Fruit fly (Drosophila melanogaster) whole organism, embryonic: ENCODE data around the gene CG15203.
A peak's percentile ranks its signal among the peaks of the same experiment; 100 is the strongest.

ENCODE experiments used
- Aef1 ChIP-seq: fragments of 200-800 bp; sonication (Bioruptor generic); IDR thresholded peaks from 3 replicates; pipeline ENCODE4 v1.3.6; 2022; ENCODE audit warnings: missing biosample characterization, missing genetic modification characterization
- Atf3 ChIP-seq: fragments of 200-800 bp; sonication (Bioruptor generic); optimal IDR thresholded peaks from 3 replicates; lab custom pipeline; 2016; ENCODE audit warnings: missing biosample characterization, missing genetic modification characterization
- B-H2 ChIP-seq: fragments of 200-800 bp; sonication (Bioruptor generic); optimal IDR thresholded peaks from 2 replicates; lab custom pipeline; 2018; ENCODE audit warnings: missing biosample characterization, mild to moderate bottlenecking, missing genetic modification characterization
- Bteb2 ChIP-seq: fragments of 200-800 bp; sonication (Bioruptor generic); optimal IDR thresholded peaks from 2 replicates; lab custom pipeline; 2016; ENCODE audit warnings: missing biosample characterization, missing genetic modification characterization
- CG10462 ChIP-seq: fragments of 200-800 bp; sonication (Bioruptor generic); optimal IDR thresholded peaks from 2 replicates; lab custom pipeline; 2016; ENCODE audit warnings: missing biosample characterization, missing genetic modification characterization
- CG12071 ChIP-seq: fragments of 200-800 bp; sonication (Bioruptor generic); optimal IDR thresholded peaks from 3 replicates; lab custom pipeline; 2018; ENCODE audit warnings: missing biosample characterization, mild to moderate bottlenecking, missing genetic modification characterization
- CG12391 ChIP-seq: fragments of 200-800 bp; sonication (Bioruptor generic); optimal IDR thresholded peaks from 3 replicates; lab custom pipeline; 2018; ENCODE audit warnings: missing biosample characterization, mild to moderate bottlenecking, missing genetic modification characterization, moderate library complexity
- CG13424 ChIP-seq: fragments of 200-800 bp; sonication (Bioruptor generic); optimal IDR thresholded peaks from 2 replicates; lab custom pipeline; 2019; ENCODE audit warnings: missing biosample characterization, mild to moderate bottlenecking, missing genetic modification characterization, moderate library complexity
- CG14050 ChIP-seq: fragments of 200-800 bp; sonication (Bioruptor generic); IDR thresholded peaks from 3 replicates; pipeline ENCODE4 v1.3.6; 2022; ENCODE audit warnings: missing biosample characterization, missing genetic modification characterization
- CG14710 ChIP-seq: fragments of 200-800 bp; sonication (Bioruptor generic); optimal IDR thresholded peaks from 3 replicates; lab custom pipeline; 2019; ENCODE audit warnings: missing biosample characterization, mild to moderate bottlenecking, missing genetic modification characterization, moderate library complexity
- CG2120 ChIP-seq: fragments of 200-800 bp; sonication (Bioruptor generic); optimal IDR thresholded peaks from 3 replicates; lab custom pipeline; 2016; ENCODE audit warnings: missing biosample characterization, missing genetic modification characterization
- CG2129 ChIP-seq: fragments of 200-800 bp; sonication (Bioruptor generic); IDR thresholded peaks from 2 replicates; pipeline ENCODE4 v1.3.6; 2022; ENCODE audit warnings: missing biosample characterization, missing genetic modification characterization; ENCODE audit not compliant: partially characterized antibody
- CG2678 ChIP-seq: fragments of 200-800 bp; sonication (Bioruptor generic); optimal IDR thresholded peaks from 3 replicates; lab custom pipeline; 2019; ENCODE audit warnings: missing biosample characterization, mild to moderate bottlenecking, missing genetic modification characterization, moderate library complexity
- CG32772 ChIP-seq: fragments of 200-800 bp; sonication (Bioruptor generic); IDR thresholded peaks from 2 replicates; pipeline ENCODE4 v1.3.6; 2022; ENCODE audit warnings: missing biosample characterization, missing genetic modification characterization
- CG3281 ChIP-seq: fragments of 200-800 bp; sonication (Bioruptor generic); optimal IDR thresholded peaks from 3 replicates; lab custom pipeline; 2017; ENCODE audit warnings: missing biosample characterization, mild to moderate bottlenecking, missing genetic modification characterization
- CG33213 ChIP-seq: fragments of 200-800 bp; sonication (Bioruptor generic); optimal IDR thresholded peaks from 3 replicates; lab custom pipeline; 2016; ENCODE audit warnings: missing biosample characterization, missing genetic modification characterization
- CG7556 ChIP-seq: fragments of 200-800 bp; sonication (Bioruptor generic); optimal IDR thresholded peaks from 2 replicates; lab custom pipeline; 2017; ENCODE audit warnings: missing biosample characterization, mild to moderate bottlenecking, missing genetic modification characterization
- CG8359 ChIP-seq: fragments of 200-800 bp; sonication (Bioruptor generic); optimal IDR thresholded peaks from 2 replicates; lab custom pipeline; 2017; ENCODE audit warnings: missing biosample characterization, mild to moderate bottlenecking, missing genetic modification characterization, borderline replicate concordance
- CG8478 ChIP-seq: fragments of >200 bp; optimal IDR thresholded peaks from 2 replicates; lab custom pipeline; 2018
- CG8765 ChIP-seq: fragments of 200-800 bp; sonication (Bioruptor generic); IDR thresholded peaks from 2 replicates; pipeline ENCODE4 v1.3.6; 2022; ENCODE audit warnings: missing biosample characterization, missing genetic modification characterization
- CG8944 ChIP-seq: fragments of 200-800 bp; sonication (Bioruptor generic); optimal IDR thresholded peaks from 3 replicates; lab custom pipeline; 2016; ENCODE audit warnings: missing biosample characterization, missing genetic modification characterization
- CTCF ChIP-seq: fragments of 200-800 bp; sonication (Bioruptor generic); optimal IDR thresholded peaks from 2 replicates; lab custom pipeline; 2017; ENCODE audit warnings: missing biosample characterization, mild to moderate bottlenecking, missing genetic modification characterization, moderate library complexity
- Chrac-16 ChIP-seq: fragments of 200-800 bp; sonication (Bioruptor generic); optimal IDR thresholded peaks from 3 replicates; lab custom pipeline; 2016; ENCODE audit warnings: missing biosample characterization, missing genetic modification characterization
- CrebB ChIP-seq: fragments of 200-800 bp; sonication (Bioruptor generic); optimal IDR thresholded peaks from 3 replicates; lab custom pipeline; 2018; ENCODE audit warnings: missing biosample characterization, mild to moderate bottlenecking, missing genetic modification characterization
- E2f1 ChIP-seq: fragments of 200-800 bp; sonication (Bioruptor generic); IDR thresholded peaks from 2 replicates; pipeline ENCODE4 v1.3.6; 2022; ENCODE audit warnings: missing biosample characterization, missing genetic modification characterization
- Gug ChIP-seq: fragments of 200-800 bp; sonication (Bioruptor generic); IDR thresholded peaks from 4 replicates; pipeline ENCODE4 v1.3.6; 2022; ENCODE audit warnings: missing biosample characterization, missing genetic modification characterization
- Max ChIP-seq: fragments of 200-800 bp; sonication (Bioruptor generic); optimal IDR thresholded peaks from 2 replicates; lab custom pipeline; 2016; ENCODE audit warnings: missing biosample characterization, mild to moderate bottlenecking, missing genetic modification characterization
- Med ChIP-seq: fragments of 200-800 bp; sonication (Bioruptor generic); peaks from one replicate; lab custom pipeline; 2016; ENCODE audit warnings: missing biosample characterization, missing genetic modification characterization, mild to moderate bottlenecking, inconsistent platforms, moderate library complexity
- Meics ChIP-seq: fragments of 200-800 bp; sonication (Bioruptor generic); optimal IDR thresholded peaks from 2 replicates; lab custom pipeline; 2017; ENCODE audit warnings: missing biosample characterization, mild to moderate bottlenecking, missing genetic modification characterization
- NC2β ChIP-seq: fragments of 200-800 bp; sonication (Bioruptor generic); optimal IDR thresholded peaks from 2 replicates; lab custom pipeline; 2016; ENCODE audit warnings: missing biosample characterization, missing genetic modification characterization
- Oli ChIP-seq: fragments of 200-800 bp; sonication (Bioruptor generic); optimal IDR thresholded peaks from 2 replicates; lab custom pipeline; 2018; ENCODE audit warnings: missing biosample characterization, mild to moderate bottlenecking, missing genetic modification characterization, moderate library complexity
- Side ChIP-seq: fragments of 200-800 bp; sonication (Bioruptor generic); optimal IDR thresholded peaks from 2 replicates; lab custom pipeline; 2016; ENCODE audit warnings: missing biosample characterization, missing genetic modification characterization
- Tbp ChIP-seq: fragments of >200 bp; optimal IDR thresholded peaks from 2 replicates; lab custom pipeline; 2018; ENCODE audit warnings: missing biosample characterization, missing genetic modification characterization
- abd-A ChIP-seq: fragments of 200-800 bp; sonication (Bioruptor generic); optimal IDR thresholded peaks from 3 replicates; lab custom pipeline; 2019; ENCODE audit warnings: missing biosample characterization, mild to moderate bottlenecking, missing genetic modification characterization, moderate library complexity
- az2 ChIP-seq: fragments of 200-800 bp; sonication (Bioruptor generic); optimal IDR thresholded peaks from 3 replicates; lab custom pipeline; 2016; ENCODE audit warnings: missing biosample characterization, missing genetic modification characterization
- disco-r ChIP-seq: fragments of 200-800 bp; sonication (Bioruptor generic); optimal IDR thresholded peaks from 2 replicates; lab custom pipeline; 2016; ENCODE audit warnings: missing biosample characterization, missing genetic modification characterization
- dysf ChIP-seq: fragments of 200-800 bp; sonication (Bioruptor generic); IDR thresholded peaks from 3 replicates; pipeline ENCODE4 v1.3.6; 2022; ENCODE audit warnings: missing biosample characterization, missing genetic modification characterization
- en ChIP-seq: fragments of 200-800 bp; sonication (Bioruptor generic); optimal IDR thresholded peaks from 2 replicates; lab custom pipeline; 2016; ENCODE audit warnings: missing biosample characterization, missing genetic modification characterization
- ewg ChIP-seq: fragments of 200-800 bp; sonication (Bioruptor generic); optimal IDR thresholded peaks from 3 replicates; lab custom pipeline; 2017; ENCODE audit warnings: mild to moderate bottlenecking, missing biosample characterization, missing genetic modification reagents, missing genetic modification characterization
- exex ChIP-seq: fragments of 200-800 bp; sonication (Bioruptor generic); optimal IDR thresholded peaks from 4 replicates; lab custom pipeline; 2018; ENCODE audit warnings: missing biosample characterization, mild to moderate bottlenecking, missing genetic modification characterization, moderate library complexity
- fru ChIP-seq: fragments of >200 bp; optimal IDR thresholded peaks from 2 replicates; lab custom pipeline; 2017
- gcm2 ChIP-seq: fragments of 200-800 bp; sonication (Bioruptor generic); optimal IDR thresholded peaks from 2 replicates; lab custom pipeline; 2016; ENCODE audit warnings: missing biosample characterization, missing genetic modification characterization
- gsb ChIP-seq: fragments of 200-800 bp; sonication (Bioruptor generic); IDR thresholded peaks from 2 replicates; pipeline ENCODE4 v1.3.6; 2022; ENCODE audit warnings: missing biosample characterization, missing genetic modification characterization
- ham ChIP-seq: fragments of 200-800 bp; sonication (Bioruptor generic); IDR thresholded peaks from 2 replicates; pipeline ENCODE4 v1.3.6; 2022; ENCODE audit warnings: missing biosample characterization, missing genetic modification characterization
- hth ChIP-seq: fragments of >200 bp; optimal IDR thresholded peaks from 2 replicates; lab custom pipeline; 2017; ENCODE audit warnings: inconsistent platforms
- kni ChIP-seq: fragments of 200-800 bp; sonication (Bioruptor generic); optimal IDR thresholded peaks from 3 replicates; lab custom pipeline; 2017; ENCODE audit warnings: mild to moderate bottlenecking, missing biosample characterization, missing genetic modification reagents, missing genetic modification characterization
- lbe ChIP-seq: fragments of 200-800 bp; sonication (Bioruptor generic); optimal IDR thresholded peaks from 2 replicates; lab custom pipeline; 2016; ENCODE audit warnings: missing biosample characterization, mild to moderate bottlenecking, missing genetic modification characterization
- pzg ChIP-seq: fragments of 200-800 bp; sonication (Bioruptor generic); optimal IDR thresholded peaks from 3 replicates; lab custom pipeline; 2018; ENCODE audit warnings: missing biosample characterization, mild to moderate bottlenecking, missing genetic modification characterization, moderate library complexity
- sens-2 ChIP-seq: fragments of 200-800 bp; sonication (Bioruptor generic); IDR thresholded peaks from 2 replicates; pipeline ENCODE4 v1.3.6; 2022; ENCODE audit warnings: missing biosample characterization, missing genetic modification characterization
- tio ChIP-seq: fragments of 200-800 bp; sonication (Bioruptor generic); optimal IDR thresholded peaks from 2 replicates; lab custom pipeline; 2017; ENCODE audit warnings: missing biosample characterization, missing genetic modification characterization, inconsistent platforms
- tll ChIP-seq, 2 experiments: fragments of 200-800 bp in 1 of 2; fragments of >200 bp in 1 of 2; sonication (Bioruptor generic) in 1 of 2; optimal IDR thresholded peaks; 2 replicates each; lab custom pipeline; 2017 to 2019; ENCODE audit warnings: missing biosample characterization in 2 of 2, missing genetic modification characterization in 2 of 2, mild to moderate bottlenecking in 1 of 2, moderate library complexity in 1 of 2
- ttk ChIP-seq: fragments of 200-800 bp; sonication (Bioruptor generic); IDR thresholded peaks from 2 replicates; pipeline ENCODE4 v2.1.2; 2022; ENCODE audit warnings: missing biosample characterization, missing genetic modification characterization
- unpg ChIP-seq: fragments of 200-800 bp; sonication (Bioruptor generic); optimal IDR thresholded peaks from 3 replicates; lab custom pipeline; 2018; ENCODE audit warnings: missing biosample characterization, mild to moderate bottlenecking, missing genetic modification characterization, moderate library complexity

The CG15203 gene

dm6 chrX:11081242-11081641, 14.9 kb downstream of the CG15203 start (continued):
- TF ChIP-seq tll (GFP tag; optimal IDR thresholded peaks at IDR 0.05; lab: Kevin White, UChicago) = no peak
- no peak for TF ChIP-seq disco-r (GFP tag; lab: Kevin White, UChicago)
- TF ChIP-seq CTCF = no peak
- TF ChIP-seq CG2120 (GFP tag; lab: Kevin White, UChicago) = peak; percentile 64
- peak; percentile 5 for TF ChIP-seq CG12071 (GFP tag; lab: Kevin White, UChicago)
- no peak for TF ChIP-seq CG33213 (GFP tag; lab: Kevin White, UChicago)
- peak; percentile 58 for TF ChIP-seq tio
- no peak for TF ChIP-seq sens-2 (GFP tag; lab: Robert Waterston, UW)
- TF ChIP-seq fru (lab: Kevin White, UChicago) = no peak
- no peak for TF ChIP-seq CrebB (tag; lab: Kevin White, UChicago)
- TF ChIP-seq gcm2 (GFP tag; lab: Kevin White, UChicago) = no peak
- TF ChIP-seq ttk (GFP tag; lab: Robert Waterston, UW) = peak; percentile 57; the same call in 1 of the 2 replicates
- TF ChIP-seq CG7556 (GFP tag; lab: Kevin White, UChicago) = peak; percentile 76
- peak; percentile 59 for TF ChIP-seq CG13424 (tag; lab: Kevin White, UChicago)
- no peak for TF ChIP-seq hth (lab: Kevin White, UChicago)
- peak; percentile 69 for TF ChIP-seq Meics
- no peak for TF ChIP-seq CG10462 (GFP tag; lab: Kevin White, UChicago)
- no peak for TF ChIP-seq en
- TF ChIP-seq NC2β (GFP tag; lab: Kevin White, UChicago) = no peak
- TF ChIP-seq Gug (GFP tag; lab: Robert Waterston, UW) = 0 out of 4 replicates have a peak, but pooled peaks have one; percentile 10
- no peak for TF ChIP-seq unpg (GFP tag; lab: Kevin White, UChicago)
- TF ChIP-seq exex (tag; lab: Kevin White, UChicago) = no peak
- peak; percentile 19 for TF ChIP-seq Chrac-16
- TF ChIP-seq Bteb2 (GFP tag; lab: Kevin White, UChicago) = no peak
- TF ChIP-seq lbe (GFP tag; lab: Kevin White, UChicago) = no peak
- TF ChIP-seq dysf = peak; percentile 70
- TF ChIP-seq Tbp = no peak
- no peak for TF ChIP-seq Side (GFP tag; lab: Kevin White, UChicago)
- no peak for TF ChIP-seq pzg (GFP tag; lab: Kevin White, UChicago)
- peak; percentile 20 for TF ChIP-seq CG14710 (tag; lab: Kevin White, UChicago)
- TF ChIP-seq CG12391 (tag; lab: Kevin White, UChicago) = peak; percentile 57
- no peak for TF ChIP-seq CG2678 (tag; lab: Kevin White, UChicago)
- no peak for TF ChIP-seq ham (GFP tag; lab: Robert Waterston, UW)
- TF ChIP-seq CG8765 (GFP tag; lab: Robert Waterston, UW) = no peak
- TF ChIP-seq CG32772 (GFP tag; lab: Robert Waterston, UW) = no peak
- TF ChIP-seq Oli (tag; lab: Kevin White, UChicago) = peak; percentile 57
- no peak for TF ChIP-seq gsb (GFP tag; lab: Robert Waterston, UW)
- no peak for TF ChIP-seq CG8944 (GFP tag; lab: Kevin White, UChicago)
- peak; percentile 3 for TF ChIP-seq ewg (GFP tag; lab: Kevin White, UChicago)
- peak; percentile 63 for TF ChIP-seq CG3281 (GFP tag; lab: Kevin White, UChicago)
- no peak for TF ChIP-seq abd-A (tag; lab: Kevin White, UChicago)
- peak; percentile 8 for TF ChIP-seq Max (GFP tag; lab: Kevin White, UChicago)
- TF ChIP-seq kni = no peak
- TF ChIP-seq Med (GFP tag; lab: Kevin White, UChicago) = peak; percentile 85
- TF ChIP-seq az2 (GFP tag; lab: Kevin White, UChicago) = peak; percentile 7
- no peak for TF ChIP-seq Atf3
- no peak for TF ChIP-seq CG2129 (GFP tag; lab: Robert Waterston, UW)
- peak; percentile 56; the same call in 2 of the 3 replicates for TF ChIP-seq Aef1 (GFP tag; lab: Robert Waterston, UW)
- TF ChIP-seq CG14050 (GFP tag; lab: Robert Waterston, UW) = no peak
- no peak for TF ChIP-seq CG8359 (GFP tag; lab: Kevin White, UChicago)
- no peak for TF ChIP-seq B-H2 (GFP tag; lab: Kevin White, UChicago)
- no peak for TF ChIP-seq E2f1
- TF ChIP-seq CG8478 = no peak
